Worm (Caenorhabditis elegans) whole organism, L2 larva: Measurements from ENCODE around the gene lin-33.

ENCODE experiments used
- C34F6.9 ChIP-seq: fragments of 150-350 bp; optimal IDR thresholded peaks from 2 replicates; lab custom pipeline; 2014; ENCODE audit warnings: missing biosample characterization, missing genetic modification characterization
- F13H6.1 ChIP-seq: sonication (generic microtip); optimal IDR thresholded peaks from 2 replicates; lab custom pipeline; 2016; ENCODE audit warnings: missing genetic modification characterization, missing compliant biosample characterization
- R02D3.7 ChIP-seq: fragments of 150-350 bp; optimal IDR thresholded peaks from 2 replicates; lab custom pipeline; 2014; ENCODE audit warnings: missing biosample characterization, missing genetic modification characterization
- Y55F3AM.14 ChIP-seq: fragments of 200-800 bp; sonication (Bioruptor generic); optimal IDR thresholded peaks from 2 replicates; lab custom pipeline; 2018; ENCODE audit warnings: mild to moderate bottlenecking, missing genetic modification characterization, missing compliant biosample characterization
- ZK546.5 ChIP-seq: sonication (generic microtip); optimal IDR thresholded peaks from 2 replicates; lab custom pipeline; 2017; ENCODE audit warnings: missing biosample characterization, missing genetic modification characterization
- alr-1 ChIP-seq: fragments of 150-350 bp; optimal IDR thresholded peaks from 2 replicates; lab custom pipeline; 2014; ENCODE audit warnings: missing biosample characterization, missing genetic modification characterization
- aly-2 ChIP-seq: fragments of 150-350 bp; optimal IDR thresholded peaks from 2 replicates; lab custom pipeline; 2014; ENCODE audit warnings: missing biosample characterization, missing genetic modification characterization
- ama-1 ChIP-seq: fragments of 150-350 bp; optimal IDR thresholded peaks from 2 replicates; lab custom pipeline; 2018; ENCODE audit warnings: inconsistent platforms
- blmp-1 ChIP-seq: sonication (generic microtip); optimal IDR thresholded peaks from 2 replicates; lab custom pipeline; 2017; ENCODE audit warnings: missing genetic modification characterization, mild to moderate bottlenecking, missing compliant biosample characterization, antibody characterized with exemption, moderate library complexity; ENCODE audit not compliant: insufficient read depth
- ceh-16 ChIP-seq: fragments of 150-350 bp; optimal IDR thresholded peaks from 2 replicates; lab custom pipeline; 2014; ENCODE audit warnings: missing biosample characterization, missing genetic modification characterization
- ceh-82 ChIP-seq: fragments of 150-350 bp; optimal IDR thresholded peaks from 2 replicates; lab custom pipeline; 2014; ENCODE audit warnings: missing biosample characterization, missing genetic modification characterization
- crh-2 ChIP-seq: sonication (generic microtip); optimal IDR thresholded peaks from 2 replicates; lab custom pipeline; 2017; ENCODE audit warnings: missing biosample characterization, missing genetic modification characterization
- dmd-4 ChIP-seq: sonication (generic microtip); optimal IDR thresholded peaks from 2 replicates; lab custom pipeline; 2017; ENCODE audit warnings: missing biosample characterization, missing genetic modification characterization
- egl-27 ChIP-seq: sonication (generic microtip); optimal IDR thresholded peaks from 3 replicates; lab custom pipeline; 2017; ENCODE audit warnings: missing biosample characterization, missing genetic modification reagents, missing genetic modification characterization
- elt-1 ChIP-seq: fragments of 150-350 bp; optimal IDR thresholded peaks from 2 replicates; lab custom pipeline; 2014; ENCODE audit warnings: missing biosample characterization, missing genetic modification characterization
- elt-3 ChIP-seq: sonication (generic microtip); optimal IDR thresholded peaks from 2 replicates; lab custom pipeline; 2017; ENCODE audit warnings: missing biosample characterization, missing genetic modification characterization
- fos-1 ChIP-seq: fragments of 150-350 bp; optimal IDR thresholded peaks from 2 replicates; lab custom pipeline; 2014; ENCODE audit warnings: missing biosample characterization, missing genetic modification characterization
- gmeb-1 ChIP-seq: fragments of 150-350 bp; optimal IDR thresholded peaks from 2 replicates; lab custom pipeline; 2014; ENCODE audit warnings: missing biosample characterization, missing genetic modification characterization
- lin-11 ChIP-seq: fragments of 150-350 bp; sonication (generic microtip); optimal IDR thresholded peaks from 2 replicates; lab custom pipeline; 2014; ENCODE audit warnings: missing biosample characterization, missing genetic modification characterization, inconsistent platforms, mixed read lengths
- lin-13 ChIP-seq: fragments of 150-350 bp; optimal IDR thresholded peaks from 2 replicates; lab custom pipeline; 2014; ENCODE audit warnings: missing biosample characterization, missing genetic modification reagents, missing genetic modification characterization
- lin-39 ChIP-seq: fragments of 150-350 bp; optimal IDR thresholded peaks from 2 replicates; lab custom pipeline; 2014; ENCODE audit warnings: missing biosample characterization, missing genetic modification reagents, missing genetic modification characterization
- lsy-2 ChIP-seq, 2 experiments: fragments of 150-350 bp in 1 of 2; sonication (generic microtip) in 1 of 2; optimal IDR thresholded peaks; 2 replicates each; lab custom pipeline; 2014 to 2017; ENCODE audit warnings: missing biosample characterization in 2 of 2, missing genetic modification characterization in 2 of 2
- mab-5 ChIP-seq: fragments of 150-350 bp; optimal IDR thresholded peaks from 2 replicates; lab custom pipeline; 2014; ENCODE audit warnings: missing biosample characterization, missing genetic modification characterization
- mbf-1 ChIP-seq: sonication (generic microtip); optimal IDR thresholded peaks from 2 replicates; lab custom pipeline; 2017; ENCODE audit warnings: missing biosample characterization, missing genetic modification characterization
- mdl-1 ChIP-seq, 2 experiments: fragments of 150-350 bp in 1 of 2; sonication (generic microtip) in 1 of 2; optimal IDR thresholded peaks; 2 replicates each; lab custom pipeline; 2017; ENCODE audit warnings: missing biosample characterization in 2 of 2, missing genetic modification characterization in 2 of 2
- nhr-10 ChIP-seq: sonication (generic microtip); optimal IDR thresholded peaks from 2 replicates; lab custom pipeline; 2017; ENCODE audit warnings: missing biosample characterization, missing genetic modification characterization
- nhr-11 ChIP-seq: fragments of 150-350 bp; optimal IDR thresholded peaks from 2 replicates; lab custom pipeline; 2014; ENCODE audit warnings: missing biosample characterization, missing genetic modification characterization
- nhr-12 ChIP-seq: fragments of 150-350 bp; optimal IDR thresholded peaks from 2 replicates; lab custom pipeline; 2014; ENCODE audit warnings: missing biosample characterization, missing genetic modification characterization
- nhr-129 ChIP-seq: fragments of 150-350 bp; optimal IDR thresholded peaks from 2 replicates; lab custom pipeline; 2014; ENCODE audit warnings: missing biosample characterization, missing genetic modification characterization
- nhr-21 ChIP-seq: fragments of 150-350 bp; optimal IDR thresholded peaks from 2 replicates; lab custom pipeline; 2014; ENCODE audit warnings: missing biosample characterization, missing genetic modification characterization
- nhr-23 ChIP-seq: fragments of 150-350 bp; optimal IDR thresholded peaks from 2 replicates; lab custom pipeline; 2014; ENCODE audit warnings: missing biosample characterization, missing genetic modification reagents, missing genetic modification characterization
- nhr-237 ChIP-seq: fragments of 150-350 bp; optimal IDR thresholded peaks from 2 replicates; lab custom pipeline; 2014; ENCODE audit warnings: missing biosample characterization, missing genetic modification characterization
- nhr-25 ChIP-seq: fragments of 150-350 bp; sonication (generic microtip); optimal IDR thresholded peaks from 3 replicates; lab custom pipeline; 2014; ENCODE audit warnings: missing biosample characterization, missing genetic modification characterization
- nhr-6 ChIP-seq: fragments of 150-350 bp; optimal IDR thresholded peaks from 2 replicates; lab custom pipeline; 2014; ENCODE audit warnings: missing biosample characterization, missing genetic modification characterization
- nhr-77 ChIP-seq: fragments of 150-350 bp; optimal IDR thresholded peaks from 2 replicates; lab custom pipeline; 2014; ENCODE audit warnings: missing biosample characterization, missing genetic modification characterization
- peb-1 ChIP-seq: fragments of 150-350 bp; optimal IDR thresholded peaks from 2 replicates; lab custom pipeline; 2014; ENCODE audit warnings: missing biosample characterization, missing genetic modification characterization
- sem-4 ChIP-seq: fragments of 150-350 bp; optimal IDR thresholded peaks from 2 replicates; lab custom pipeline; 2014; ENCODE audit warnings: missing biosample characterization, missing genetic modification reagents, missing genetic modification characterization
- skn-1 ChIP-seq: sonication (generic microtip); optimal IDR thresholded peaks from 2 replicates; lab custom pipeline; 2017; ENCODE audit warnings: missing biosample characterization, missing genetic modification characterization
- sma-3 ChIP-seq: sonication (generic microtip); optimal IDR thresholded peaks from 2 replicates; lab custom pipeline; 2016; ENCODE audit warnings: missing genetic modification reagents, missing genetic modification characterization, missing compliant biosample characterization
- sma-9 ChIP-seq, 2 experiments: fragments of 150-350 bp in 1 of 2; sonication (generic microtip) in 1 of 2; optimal IDR thresholded peaks; 2 replicates each; lab custom pipeline; 2014 to 2016; ENCODE audit warnings: missing genetic modification characterization in 2 of 2, mild to moderate bottlenecking in 1 of 2, missing biosample characterization in 1 of 2, missing compliant biosample characterization in 1 of 2, missing genetic modification reagents in 1 of 2, moderate library complexity in 1 of 2
- snpc-4 ChIP-seq: fragments of 150-350 bp; optimal IDR thresholded peaks from 2 replicates; lab custom pipeline; 2014; ENCODE audit warnings: missing biosample characterization, missing genetic modification characterization
- unc-39 ChIP-seq: fragments of 150-350 bp; optimal IDR thresholded peaks from 2 replicates; lab custom pipeline; 2014; ENCODE audit warnings: missing biosample characterization, missing genetic modification characterization
- unc-55 ChIP-seq: fragments of 150-350 bp; sonication (generic microtip); optimal IDR thresholded peaks from 3 replicates; lab custom pipeline; 2014; ENCODE audit warnings: missing biosample characterization, missing genetic modification reagents, missing genetic modification characterization
- unc-62 ChIP-seq: fragments of 150-350 bp; optimal IDR thresholded peaks from 2 replicates; lab custom pipeline; 2014; ENCODE audit warnings: missing biosample characterization, missing genetic modification reagents, missing genetic modification characterization
- zag-1 ChIP-seq: fragments of 150-350 bp; optimal IDR thresholded peaks from 2 replicates; lab custom pipeline; 2014; ENCODE audit warnings: missing biosample characterization, missing genetic modification characterization
- ztf-1 ChIP-seq: fragments of 200-800 bp; sonication (Bioruptor generic); conservative IDR thresholded peaks from 2 replicates; pipeline ENCODE4 v1.3.6; 2022; ENCODE audit warnings: missing genetic modification characterization, missing compliant biosample characterization
- ztf-11 ChIP-seq: sonication (generic microtip); optimal IDR thresholded peaks from 2 replicates; lab custom pipeline; 2017; ENCODE audit warnings: missing biosample characterization, missing genetic modification characterization
- ztf-4 ChIP-seq: fragments of 150-350 bp; optimal IDR thresholded peaks from 2 replicates; lab custom pipeline; 2014; ENCODE audit warnings: missing biosample characterization, missing genetic modification characterization

The lin-33 gene

ce11 chrIV:5970526-5970925 lies 40.1 kb downstream of the lin-33 start:
- TF ChIP-seq R02D3.7 (no peak), unc-39 (no peak), crh-2 (tag; lab: Kevin White, UChicago) (no peak), sma-9 (GFP tag; optimal IDR thresholded peaks at IDR 0.05; lab: Kevin White, UChicago) (no peak), sma-9 (tag; optimal IDR thresholded peaks at IDR 0.05; lab: Kevin White, UChicago) (no peak), skn-1 (tag; lab: Kevin White, UChicago) (no peak), lsy-2 (tag; optimal IDR thresholded peaks at IDR 0.05; lab: Kevin White, UChicago) (no peak), lin-13 (no peak), peb-1 (tag; lab: Kevin White, UChicago) (no peak), elt-3 (tag; lab: Kevin White, UChicago) (no peak), ztf-11 (tag; lab: Kevin White, UChicago) (no peak), elt-1 (tag; lab: Kevin White, UChicago) (no peak), ama-1 (no peak)
- TF ChIP-seq, all 48 proteins: peak for 0

- peak; percentile 76 for TF ChIP-seq nhr-129 (tag; lab: Kevin White, UChicago)
- no peak for TF ChIP-seq nhr-237 (tag; lab: Kevin White, UChicago)
- TF ChIP-seq ztf-11 (tag; lab: Kevin White, UChicago), result no peak
- no peak for TF ChIP-seq nhr-77
- TF ChIP-seq unc-62, result no peak
- TF ChIP-seq F13H6.1 (tag; lab: Kevin White, UChicago), result peak; percentile 70
- peak; percentile 9 for TF ChIP-seq snpc-4 (tag; lab: Kevin White, UChicago)
- TF ChIP-seq R02D3.7, result no peak
- TF ChIP-seq gmeb-1 (tag; lab: Kevin White, UChicago), result no peak
- TF ChIP-seq nhr-11, result no peak
- TF ChIP-seq crh-2 (tag; lab: Kevin White, UChicago), result peak; percentile 24
- TF ChIP-seq ama-1, result no peak
- no peak for TF ChIP-seq nhr-25 (tag; lab: Kevin White, UChicago)
- TF ChIP-seq ztf-4 (tag; lab: Kevin White, UChicago), result no peak
- TF ChIP-seq elt-1 (tag; lab: Kevin White, UChicago), result no peak
- peak; percentile 20 for TF ChIP-seq lin-39 (tag; lab: Kevin White, UChicago)
- peak; percentile 15 for TF ChIP-seq sem-4 (tag; lab: Kevin White, UChicago)
- TF ChIP-seq sma-3 (GFP tag; lab: Kevin White, UChicago), result no peak
- no peak for TF ChIP-seq skn-1 (tag; lab: Kevin White, UChicago)
- peak; percentile 63 for TF ChIP-seq sma-9 (GFP tag; optimal IDR thresholded peaks at IDR 0.05; lab: Kevin White, UChicago)
- no peak for TF ChIP-seq sma-9 (tag; optimal IDR thresholded peaks at IDR 0.05; lab: Kevin White, UChicago)
- TF ChIP-seq ZK546.5 (tag; lab: Kevin White, UChicago), result no peak
- no peak for TF ChIP-seq nhr-12
- no peak for TF ChIP-seq nhr-21 (tag; lab: Kevin White, UChicago)
- TF ChIP-seq nhr-6 (tag; lab: Kevin White, UChicago), result peak; percentile 25
- no peak for TF ChIP-seq nhr-23
- no peak for TF ChIP-seq peb-1 (tag; lab: Kevin White, UChicago)
- TF ChIP-seq alr-1 (tag; lab: Kevin White, UChicago), result no peak
- TF ChIP-seq elt-3 (tag; lab: Kevin White, UChicago), result no peak
- no peak for TF ChIP-seq unc-39
- TF ChIP-seq C34F6.9, result peak; percentile 81
- TF ChIP-seq nhr-10 (tag; lab: Kevin White, UChicago), result no peak
- TF ChIP-seq lsy-2 (tag; optimal IDR thresholded peaks at IDR 0.05; lab: Kevin White, UChicago), result peak; percentile 41 to 43
- no peak for TF ChIP-seq ceh-16 (tag; lab: Kevin White, UChicago)
- peak in 1 of 2 experiments; percentile 37 for TF ChIP-seq mdl-1 (tag; optimal IDR thresholded peaks at IDR 0.05; lab: Kevin White, UChicago)
- TF ChIP-seq Y55F3AM.14 (GFP tag; lab: Kevin White, UChicago), result no peak
- TF ChIP-seq ztf-1 (GFP tag; lab: Robert Waterston, UW), result no peak
- TF ChIP-seq zag-1, result peak; percentile 42
- TF ChIP-seq egl-27 (tag; lab: Kevin White, UChicago), result no peak
- no peak for TF ChIP-seq fos-1 (tag; lab: Kevin White, UChicago)
- TF ChIP-seq mbf-1 (tag; lab: Kevin White, UChicago), result no peak
- TF ChIP-seq lin-11, result peak; percentile 46
- TF ChIP-seq blmp-1 (tag; lab: Kevin White, UChicago), result no peak
- no peak for TF ChIP-seq aly-2 (tag; lab: Kevin White, UChicago)
- TF ChIP-seq ceh-82 (tag; lab: Kevin White, UChicago), result no peak
- TF ChIP-seq dmd-4 (tag; lab: Kevin White, UChicago), result no peak
- peak; percentile 72 for TF ChIP-seq unc-55 (GFP tag; lab: Kevin White, UChicago)
- TF ChIP-seq mab-5 (tag; lab: Kevin White, UChicago), result peak; percentile 19
- no peak for TF ChIP-seq lin-13
- TF ChIP-seq, all 48 proteins: peak for 15
These were observed 43.6 kb downstream of the lin-33 start for ce11 chrIV:5973947-5974495.
